Worm (Caenorhabditis elegans): ENCODE results near the gene srz-10.

srz-10 gene

DNA sequence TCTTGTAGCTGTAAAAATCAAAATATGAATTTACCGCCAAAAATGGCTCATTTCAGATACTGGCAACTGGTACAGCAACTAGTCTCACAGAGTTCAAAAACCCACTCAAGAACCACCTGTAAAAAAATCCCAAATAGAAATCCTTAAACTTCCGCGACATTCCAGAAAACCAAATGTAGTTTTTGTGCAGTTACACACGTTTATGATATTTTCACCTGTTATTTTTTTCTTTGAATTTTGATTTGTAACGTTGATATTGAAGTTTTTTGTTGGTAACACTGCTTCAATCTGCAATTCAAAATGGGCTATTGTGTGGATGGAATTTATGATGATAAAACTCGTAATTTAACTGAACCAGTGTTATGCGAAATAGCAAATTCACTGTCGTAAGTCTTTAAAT, 24.0 kb upstream of the srz-10 start, which contains the start of gene srw-113:
srw-113 (plus strand) TSS at position 301 of the 400 bp plus-strand sequence.
- TF ChIP-seq nhr-90 (tag; optimal IDR thresholded peaks at IDR 0.05; ENCODE audit: poor library complexity) (no peak), nhr-47 (tag; optimal IDR thresholded peaks at IDR 0.05) (no peak), efl-1 (optimal IDR thresholded peaks at IDR 0.05) (no peak), efl-1 (GFP tag; optimal IDR thresholded peaks at IDR 0.05 in 1 of 2) (peak in 1 of 2 experiments; percentile 13), mdl-1 (tag; optimal IDR thresholded peaks at IDR 0.05) (no peak), unc-30 (tag; optimal IDR thresholded peaks at IDR 0.05) (no peak), fkh-8 (tag; optimal IDR thresholded peaks at IDR 0.05) (no peak), nhr-11 (tag; optimal IDR thresholded peaks at IDR 0.05) (no peak), xbp-1 (tag; optimal IDR thresholded peaks at IDR 0.05) (no peak)

DNA sequence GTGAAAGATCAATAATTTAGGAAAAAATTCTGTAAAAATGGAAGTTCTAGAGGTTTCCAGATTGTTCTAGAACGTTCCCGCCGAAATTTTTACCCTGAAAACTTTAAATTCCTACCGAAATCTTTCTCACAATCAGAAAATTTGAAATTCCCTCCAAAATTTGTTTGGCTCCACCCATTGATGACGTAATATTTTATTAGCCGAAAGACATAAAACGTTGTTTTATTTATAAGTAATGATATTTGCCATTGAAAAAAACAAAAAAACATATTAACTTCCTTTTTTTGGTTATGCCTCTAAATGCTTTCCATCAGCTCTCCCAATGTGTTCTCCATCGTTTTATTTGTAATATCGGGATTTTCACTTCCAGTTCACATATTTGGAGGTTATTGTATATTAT, 21.4 kb upstream of the srz-10 start, which contains the start of gene srh-295:
srh-295 (plus strand) TSS at position 301 of the 400 bp plus-strand sequence.
- TF ChIP-seq ceh-63 (GFP tag; optimal IDR thresholded peaks at IDR 0.05) (no peak), ceh-88 (GFP tag; IDR thresholded peaks at IDR 0.05) (no peak), aly-2 (tag; optimal IDR thresholded peaks at IDR 0.05) (no peak), grh-1 (GFP tag; IDR thresholded peaks at IDR 0.05) (no peak), sptf-1 (tag; optimal IDR thresholded peaks at IDR 0.05) (no peak), unc-62 (GFP tag; optimal IDR thresholded peaks at IDR 0.05) (no peak), skn-1 (tag; optimal IDR thresholded peaks at IDR 0.05) (no peak), lin-15B (tag; optimal IDR thresholded peaks at IDR 0.05) (no peak), ceh-8 (GFP tag; optimal IDR thresholded peaks at IDR 0.05) (no peak), irx-1 (tag; optimal IDR thresholded peaks at IDR 0.05) (no peak), F16B12.6 (tag; optimal IDR thresholded peaks at IDR 0.05) (no peak), mab-9 (GFP tag; IDR thresholded peaks at IDR 0.05) (no peak), nhr-47 (tag; optimal IDR thresholded peaks at IDR 0.05) (no peak), dpl-1 (GFP tag; optimal IDR thresholded peaks at IDR 0.05) (no peak), lin-13 (GFP tag; optimal IDR thresholded peaks at IDR 0.05) (no peak)

DNA sequence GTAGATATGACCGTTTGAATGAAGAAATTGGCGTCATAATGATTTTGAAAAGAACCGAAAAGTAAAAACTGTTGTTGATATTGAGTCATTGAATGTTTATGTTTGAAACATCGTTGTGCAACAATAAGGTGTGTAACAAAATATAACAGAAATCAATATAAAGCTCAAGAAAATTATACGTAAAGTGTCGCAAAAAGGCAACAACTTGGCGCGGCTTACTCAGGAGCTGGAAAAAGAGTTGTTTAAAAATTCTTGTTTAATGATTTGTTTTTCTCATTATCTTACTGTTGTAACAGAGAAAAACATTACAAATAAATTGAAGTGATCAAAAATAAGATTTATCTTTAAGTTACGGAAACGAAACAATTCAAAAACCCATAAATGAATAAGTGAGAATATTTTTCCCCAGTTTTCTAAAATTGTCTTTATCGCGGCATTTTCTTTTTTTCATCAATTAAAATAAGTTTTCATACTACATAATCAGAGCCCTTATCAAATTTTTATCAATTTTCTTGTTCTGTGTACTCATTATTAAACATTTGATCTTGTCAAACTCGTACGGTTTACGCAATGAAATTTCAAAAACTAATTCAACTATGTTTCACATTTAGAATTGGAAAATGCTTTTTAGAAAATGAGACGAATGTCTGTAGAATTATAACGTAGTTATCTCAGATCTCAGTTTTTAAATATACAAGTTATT, 19.0 kb upstream of the srz-10 start, which contains the start of gene ZK1037.6:
ZK1037.6 (minus strand) TSS at position 51 of the 703 bp plus-strand sequence.
- no peak for TF ChIP-seq ceh-8 (GFP tag; optimal IDR thresholded peaks at IDR 0.05)
- no peak for TF ChIP-seq ztf-11 (tag; optimal IDR thresholded peaks at IDR 0.05)
- TF ChIP-seq nhr-90 (tag; optimal IDR thresholded peaks at IDR 0.05; ENCODE audit: poor library complexity) = no peak
- TF ChIP-seq aha-1 (tag; optimal IDR thresholded peaks at IDR 0.05) = no peak
- TF ChIP-seq hpl-2 (GFP tag; optimal IDR thresholded peaks at IDR 0.05) = no peak
- TF ChIP-seq mdl-1 (tag; optimal IDR thresholded peaks at IDR 0.05) = no peak
- no peak for TF ChIP-seq aly-2 (tag; optimal IDR thresholded peaks at IDR 0.05)
- TF ChIP-seq nhr-12 (tag; optimal IDR thresholded peaks at IDR 0.05) = no peak
- TF ChIP-seq xbp-1 (tag; optimal IDR thresholded peaks at IDR 0.05) = no peak
- no peak for TF ChIP-seq lin-39 (tag; optimal IDR thresholded peaks at IDR 0.05)
- no peak for TF ChIP-seq irx-1 (tag; optimal IDR thresholded peaks at IDR 0.05)
- peak; percentile 27 for TF ChIP-seq jun-1 (tag; optimal IDR thresholded peaks at IDR 0.05)
- no peak for TF ChIP-seq unc-30 (tag; optimal IDR thresholded peaks at IDR 0.05)
- peak; percentile 90 for TF ChIP-seq elt-2 (tag; optimal IDR thresholded peaks at IDR 0.05)

DNA sequence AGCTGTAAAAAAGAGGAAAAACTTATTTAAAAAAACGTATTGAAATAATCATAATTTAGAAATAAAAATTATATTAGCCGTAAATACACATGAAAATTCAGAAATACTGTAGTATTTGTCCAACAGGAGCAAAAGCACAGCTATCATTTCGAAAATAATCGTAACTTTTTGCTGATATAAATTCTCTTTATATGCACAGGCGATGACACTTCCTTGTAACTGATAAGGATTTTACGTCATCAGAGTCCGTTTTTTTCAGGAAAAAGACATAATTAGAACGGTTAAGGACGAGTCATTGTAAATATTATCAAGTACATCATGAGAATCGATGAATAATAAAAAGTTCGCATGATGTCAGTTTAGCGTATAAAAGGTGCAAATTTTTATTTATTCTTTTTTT, 14.5 kb upstream of the srz-10 start:
- TF ChIP-seq C16A3.4 (tag; optimal IDR thresholded peaks at IDR 0.05) (no peak), skn-1 (tag; optimal IDR thresholded peaks at IDR 0.05) (no peak), elt-2 (tag; optimal IDR thresholded peaks at IDR 0.05) (peak; percentile 84), ztf-4 (tag; optimal IDR thresholded peaks at IDR 0.05) (no peak), pag-3 (tag; optimal IDR thresholded peaks at IDR 0.05; ENCODE audit: borderline replicate concordance, insufficient read depth) (no peak), egl-13 (tag; optimal IDR thresholded peaks at IDR 0.05) (no peak), hlh-17 (GFP tag; optimal IDR thresholded peaks at IDR 0.05; ENCODE audit: borderline replicate concordance) (no peak), blmp-1 (tag; optimal IDR thresholded peaks at IDR 0.05) (no peak), efl-3 (GFP tag; optimal IDR thresholded peaks at IDR 0.05) (no peak), unc-86 (tag; optimal IDR thresholded peaks at IDR 0.05) (no peak), mab-9 (GFP tag; IDR thresholded peaks at IDR 0.05) (no peak), ceh-63 (GFP tag; optimal IDR thresholded peaks at IDR 0.05) (no peak), jun-1 (tag; optimal IDR thresholded peaks at IDR 0.05) (peak; percentile 13), lin-15B (tag; optimal IDR thresholded peaks at IDR 0.05) (no peak), nhr-85 (tag) (no peak), irx-1 (tag; optimal IDR thresholded peaks at IDR 0.05) (no peak), fkh-4 (tag; optimal IDR thresholded peaks at IDR 0.05; ENCODE audit: borderline replicate concordance) (no peak), lin-13 (GFP tag; optimal IDR thresholded peaks at IDR 0.05) (no peak), zag-1 (tag; optimal IDR thresholded peaks at IDR 0.05) (no peak), aha-1 (tag; optimal IDR thresholded peaks at IDR 0.05) (no peak), nhr-71 (tag; optimal IDR thresholded peaks at IDR 0.05) (no peak), snu-23 (GFP tag; optimal IDR thresholded peaks at IDR 0.05) (no peak), nhr-12 (tag; optimal IDR thresholded peaks at IDR 0.05) (no peak), pqm-1 (tag; optimal IDR thresholded peaks at IDR 0.05) (peak; percentile 33)

All from whole organism, L1 larva.